Fruit fly (Drosophila melanogaster) whole organism, embryonic: ENCODE data around the gene vir-1.

Source experiments
- BEAF-32 ChIP-seq: fragments of 200-800 bp; sonication (Bioruptor generic); optimal IDR thresholded peaks from 3 replicates; lab custom pipeline; 2017; ENCODE audit warnings: missing biosample characterization, missing genetic modification characterization, mild to moderate bottlenecking, moderate library complexity, missing genetic modification reagents
- BtbVII ChIP-seq: fragments of 200-800 bp; sonication (Bioruptor generic); optimal IDR thresholded peaks from 3 replicates; lab custom pipeline; 2017; ENCODE audit warnings: missing biosample characterization, mild to moderate bottlenecking, missing genetic modification characterization
- CG10147 ChIP-seq: fragments of 200-800 bp; sonication (Bioruptor generic); optimal IDR thresholded peaks from 2 replicates; lab custom pipeline; 2019; ENCODE audit warnings: missing biosample characterization, mild to moderate bottlenecking, missing genetic modification characterization, moderate library complexity
- CG10431 ChIP-seq: fragments of 200-800 bp; sonication (Bioruptor generic); optimal IDR thresholded peaks from 3 replicates; lab custom pipeline; 2018; ENCODE audit warnings: missing biosample characterization, mild to moderate bottlenecking, missing genetic modification characterization
- CG12219 ChIP-seq: fragments of 200-800 bp; sonication (Bioruptor generic); optimal IDR thresholded peaks from 3 replicates; lab custom pipeline; 2018; ENCODE audit warnings: missing biosample characterization, mild to moderate bottlenecking, missing genetic modification characterization
- CG13894 ChIP-seq: fragments of 200-800 bp; sonication (Bioruptor generic); optimal IDR thresholded peaks from 3 replicates; lab custom pipeline; 2018; ENCODE audit warnings: missing biosample characterization, mild to moderate bottlenecking, missing genetic modification characterization, moderate library complexity
- CG1602 ChIP-seq: fragments of 200-800 bp; sonication (Bioruptor generic); optimal IDR thresholded peaks from 3 replicates; lab custom pipeline; 2016; ENCODE audit warnings: missing biosample characterization, missing genetic modification characterization
- CG17802 ChIP-seq: fragments of 200-800 bp; sonication (Bioruptor generic); optimal IDR thresholded peaks from 2 replicates; lab custom pipeline; 2018; ENCODE audit warnings: missing biosample characterization, mild to moderate bottlenecking, missing genetic modification characterization, moderate library complexity
- CG17912 ChIP-seq: fragments of 200-800 bp; sonication (Bioruptor generic); optimal IDR thresholded peaks from 2 replicates; lab custom pipeline; 2018; ENCODE audit warnings: missing biosample characterization, mild to moderate bottlenecking, missing genetic modification characterization
- CG18011 ChIP-seq: fragments of 200-800 bp; sonication (Bioruptor generic); optimal IDR thresholded peaks from 2 replicates; lab custom pipeline; 2017; ENCODE audit warnings: missing biosample characterization, missing genetic modification characterization, mild to moderate bottlenecking, moderate library complexity, missing genotype
- CG2889 ChIP-seq: fragments of 200-800 bp; sonication (Bioruptor generic); IDR thresholded peaks from 3 replicates; pipeline ENCODE4 v1.3.6; 2022; ENCODE audit warnings: missing biosample characterization, missing genetic modification characterization
- CG30403 ChIP-seq: fragments of 200-800 bp; sonication (Bioruptor generic); optimal IDR thresholded peaks from 3 replicates; lab custom pipeline; 2016; ENCODE audit warnings: missing biosample characterization, missing genetic modification characterization
- CG3163 ChIP-seq: fragments of 200-800 bp; sonication (Bioruptor generic); optimal IDR thresholded peaks from 3 replicates; lab custom pipeline; 2016; ENCODE audit warnings: missing biosample characterization, missing genetic modification characterization
- CG33557 ChIP-seq: fragments of 200-800 bp; sonication (Bioruptor generic); optimal IDR thresholded peaks from 2 replicates; lab custom pipeline; 2019; ENCODE audit warnings: missing biosample characterization, mild to moderate bottlenecking, missing genetic modification characterization, moderate library complexity
- CG3995 ChIP-seq: fragments of 200-800 bp; sonication (Bioruptor generic); optimal IDR thresholded peaks from 3 replicates; lab custom pipeline; 2016; ENCODE audit warnings: missing biosample characterization, missing genetic modification characterization
- CG42726 ChIP-seq: fragments of 200-800 bp; sonication (Bioruptor generic); IDR thresholded peaks from 2 replicates; pipeline ENCODE4 v1.3.6; 2022; ENCODE audit warnings: missing biosample characterization, missing genetic modification characterization; ENCODE audit not compliant: partially characterized antibody
- CG4404 ChIP-seq: fragments of 200-800 bp; sonication (Bioruptor generic); IDR thresholded peaks from 2 replicates; pipeline ENCODE4 v1.3.6; 2022; ENCODE audit warnings: missing biosample characterization, missing genetic modification characterization
- CG4424 ChIP-seq: fragments of 200-800 bp; sonication (Bioruptor generic); optimal IDR thresholded peaks from 3 replicates; lab custom pipeline; 2016; ENCODE audit warnings: missing biosample characterization, missing genetic modification characterization
- CG6689 ChIP-seq: fragments of 200-800 bp; sonication (Bioruptor generic); IDR thresholded peaks from 2 replicates; pipeline ENCODE4 v1.3.6; 2022; ENCODE audit warnings: missing biosample characterization, missing genetic modification characterization
- CHES-1-like ChIP-seq: fragments of 200-800 bp; sonication (Bioruptor generic); optimal IDR thresholded peaks from 2 replicates; lab custom pipeline; 2016; ENCODE audit warnings: missing biosample characterization, missing genetic modification characterization
- D19A ChIP-seq: fragments of 200-800 bp; optimal IDR thresholded peaks from 3 replicates; lab custom pipeline; 2019; ENCODE audit warnings: missing biosample characterization, mild to moderate bottlenecking, missing genetic modification characterization, moderate library complexity
- Dip3 ChIP-seq: fragments of 200-800 bp; sonication (Bioruptor generic); optimal IDR thresholded peaks from 3 replicates; lab custom pipeline; 2016; ENCODE audit warnings: missing biosample characterization, missing genetic modification characterization
- Drgx ChIP-seq: fragments of 200-800 bp; sonication (Bioruptor generic); IDR thresholded peaks from 2 replicates; pipeline ENCODE4 v1.3.6; 2022; ENCODE audit warnings: missing biosample characterization, missing genetic modification characterization
- Gug ChIP-seq: fragments of 200-800 bp; sonication (Bioruptor generic); IDR thresholded peaks from 4 replicates; pipeline ENCODE4 v1.3.6; 2022; ENCODE audit warnings: missing biosample characterization, missing genetic modification characterization
- Hey ChIP-seq: fragments of 200-800 bp; sonication (Bioruptor generic); optimal IDR thresholded peaks from 3 replicates; lab custom pipeline; 2018; ENCODE audit warnings: missing biosample characterization, mild to moderate bottlenecking, missing genetic modification characterization
- HmgZ ChIP-seq: fragments of 200-800 bp; sonication (Bioruptor generic); optimal IDR thresholded peaks from 2 replicates; lab custom pipeline; 2018; ENCODE audit warnings: missing biosample characterization, mild to moderate bottlenecking, missing genetic modification characterization
- Hmx ChIP-seq: fragments of 200-800 bp; sonication (Bioruptor generic); optimal IDR thresholded peaks from 2 replicates; lab custom pipeline; 2016; ENCODE audit warnings: missing biosample characterization, missing genetic modification characterization
- Hr3 ChIP-seq: fragments of 200-800 bp; sonication (Bioruptor generic); optimal IDR thresholded peaks from 3 replicates; lab custom pipeline; 2016; ENCODE audit warnings: missing biosample characterization, missing genetic modification characterization
- Hsf ChIP-seq: fragments of 200-800 bp; sonication (Bioruptor generic); optimal IDR thresholded peaks from 3 replicates; lab custom pipeline; 2016; ENCODE audit warnings: missing biosample characterization, missing genetic modification characterization
- Med ChIP-seq: fragments of 200-800 bp; sonication (Bioruptor generic); peaks from one replicate; lab custom pipeline; 2016; ENCODE audit warnings: missing biosample characterization, missing genetic modification characterization, mild to moderate bottlenecking, inconsistent platforms, moderate library complexity
- NC2α ChIP-seq: fragments of 200-800 bp; sonication (Bioruptor generic); optimal IDR thresholded peaks from 2 replicates; lab custom pipeline; 2016; ENCODE audit warnings: missing biosample characterization, missing genetic modification characterization
- PHDP ChIP-seq: fragments of 200-800 bp; sonication (Bioruptor generic); optimal IDR thresholded peaks from 3 replicates; lab custom pipeline; 2018; ENCODE audit warnings: missing biosample characterization, mild to moderate bottlenecking, missing genetic modification characterization, moderate library complexity
- Ravus ChIP-seq: fragments of 200-800 bp; sonication (Bioruptor generic); IDR thresholded peaks from 2 replicates; pipeline ENCODE4 v1.3.6; 2022; ENCODE audit warnings: missing biosample characterization, missing genetic modification characterization
- Side ChIP-seq: fragments of 200-800 bp; sonication (Bioruptor generic); optimal IDR thresholded peaks from 2 replicates; lab custom pipeline; 2016; ENCODE audit warnings: missing biosample characterization, missing genetic modification characterization
- Taf1 ChIP-seq: fragments of 200-800 bp; sonication (Bioruptor generic); IDR thresholded peaks from 2 replicates; pipeline ENCODE4 v1.3.6; 2022; ENCODE audit warnings: missing biosample characterization, missing genetic modification characterization
- ab ChIP-seq: fragments of 200-800 bp; sonication (Bioruptor generic); optimal IDR thresholded peaks from 2 replicates; lab custom pipeline; 2016; ENCODE audit warnings: missing biosample characterization, missing genetic modification characterization
- br ChIP-seq: fragments of >200 bp; optimal IDR thresholded peaks from 2 replicates; lab custom pipeline; 2017
- caup ChIP-seq: fragments of 200-800 bp; sonication (Bioruptor generic); optimal IDR thresholded peaks from 3 replicates; lab custom pipeline; 2017; ENCODE audit warnings: missing biosample characterization, mild to moderate bottlenecking, missing genetic modification characterization, moderate library complexity; ENCODE audit not compliant: severe bottlenecking
- cwo ChIP-seq: fragments of 200-800 bp; sonication (Bioruptor generic); optimal IDR thresholded peaks from 3 replicates; lab custom pipeline; 2017; ENCODE audit warnings: missing biosample characterization, missing genetic modification characterization, mild to moderate bottlenecking, moderate library complexity, missing genetic modification reagents
- inv ChIP-seq: fragments of 200-800 bp; sonication (Bioruptor generic); IDR thresholded peaks from 2 replicates; pipeline ENCODE4 v1.3.6; 2022; ENCODE audit warnings: missing biosample characterization, missing genetic modification characterization; ENCODE audit not compliant: partially characterized antibody
- kah ChIP-seq: fragments of 200-800 bp; sonication (Bioruptor generic); optimal IDR thresholded peaks from 2 replicates; lab custom pipeline; 2018; ENCODE audit warnings: missing biosample characterization, mild to moderate bottlenecking, missing genetic modification characterization
- lmd ChIP-seq: fragments of 200-800 bp; sonication (Bioruptor generic); IDR thresholded peaks from 2 replicates; pipeline ENCODE4 v1.3.6; 2022; ENCODE audit warnings: missing biosample characterization, missing genetic modification characterization
- mam ChIP-seq: fragments of 200-800 bp; sonication (Bioruptor generic); optimal IDR thresholded peaks from 3 replicates; lab custom pipeline; 2016; ENCODE audit warnings: missing biosample characterization, missing genetic modification characterization
- otp ChIP-seq: fragments of 200-800 bp; sonication (Bioruptor generic); IDR thresholded peaks from 3 replicates; pipeline ENCODE4, ENCODE4 v1.3.6; 2022; ENCODE audit warnings: missing biosample characterization, missing genetic modification characterization
- phol ChIP-seq: fragments of 200-800 bp; sonication (Bioruptor generic); optimal IDR thresholded peaks from 3 replicates; lab custom pipeline; 2018; ENCODE audit warnings: missing biosample characterization, mild to moderate bottlenecking, missing genetic modification characterization, moderate library complexity
- rib ChIP-seq: fragments of 200-800 bp; sonication (Bioruptor generic); IDR thresholded peaks from 2 replicates; pipeline ENCODE4 v1.3.6; 2022; ENCODE audit warnings: missing biosample characterization, missing genetic modification characterization
- sob ChIP-seq: fragments of 200-800 bp; sonication (Bioruptor generic); IDR thresholded peaks from 2 replicates; pipeline ENCODE4 v1.3.6; 2022; ENCODE audit warnings: missing biosample characterization, missing genetic modification characterization
- stwl ChIP-seq: fragments of 200-800 bp; sonication (Bioruptor generic); optimal IDR thresholded peaks from 3 replicates; lab custom pipeline; 2018; ENCODE audit warnings: missing biosample characterization, mild to moderate bottlenecking, missing genetic modification characterization, moderate library complexity
- tll ChIP-seq, 2 experiments: fragments of 200-800 bp in 1 of 2; fragments of >200 bp in 1 of 2; sonication (Bioruptor generic) in 1 of 2; optimal IDR thresholded peaks; 2 replicates each; lab custom pipeline; 2017 to 2019; ENCODE audit warnings: missing biosample characterization in 2 of 2, missing genetic modification characterization in 2 of 2, mild to moderate bottlenecking in 1 of 2, moderate library complexity in 1 of 2
- usp ChIP-seq: fragments of >200 bp; optimal IDR thresholded peaks from 2 replicates; lab custom pipeline; 2017; ENCODE audit warnings: missing biosample characterization, missing genetic modification characterization
- vfl ChIP-seq: fragments of 200-800 bp; sonication (Bioruptor generic); optimal IDR thresholded peaks from 2 replicates; lab custom pipeline; 2016; ENCODE audit warnings: missing biosample characterization, missing genetic modification characterization

vir-1 gene

dm6 chr2L:12427487-12428101 is 4.4 kb upstream of the vir-1 start, which contains the start of the genes CG5446 and Trm1 (continued):
- TF ChIP-seq CG18011: no peak
- TF ChIP-seq CG6689: peak; percentile 73
- no peak for TF ChIP-seq Hsf (GFP tag; lab: Kevin White, UChicago)
- peak; percentile 72 for TF ChIP-seq Med (GFP tag; lab: Kevin White, UChicago)
- TF ChIP-seq CG4424 (GFP tag; lab: Kevin White, UChicago): peak; percentile 67
- peak; percentile 16 for TF ChIP-seq BEAF-32 (GFP tag; lab: Kevin White, UChicago)
- TF ChIP-seq sob (GFP tag; lab: Robert Waterston, UW): peak; percentile 73
- TF ChIP-seq rib (GFP tag; lab: Robert Waterston, UW): no peak
- no peak for TF ChIP-seq HmgZ (tag; lab: Kevin White, UChicago)
- TF ChIP-seq CHES-1-like (GFP tag; lab: Kevin White, UChicago): no peak
- peak; percentile 64 for TF ChIP-seq CG10147 (GFP tag; lab: Kevin White, UChicago)
- TF ChIP-seq Side (GFP tag; lab: Kevin White, UChicago): no peak
- no peak for TF ChIP-seq Hey (tag; lab: Kevin White, UChicago)
- no peak for TF ChIP-seq CG2889
- peak; percentile 24 for TF ChIP-seq stwl (tag; lab: Kevin White, UChicago)
- no peak for TF ChIP-seq CG12219 (GFP tag; lab: Kevin White, UChicago)
- TF ChIP-seq CG30403 (GFP tag; lab: Kevin White, UChicago): peak; percentile 76
- peak; percentile 64 for TF ChIP-seq CG1602 (GFP tag; lab: Kevin White, UChicago)
- TF ChIP-seq lmd (GFP tag; lab: Robert Waterston, UW): peak; percentile 7; the same call in 1 of the 2 replicates
- peak; percentile 67 for TF ChIP-seq caup (GFP tag; lab: Kevin White, UChicago)
- TF ChIP-seq CG17802: no peak
- no peak for TF ChIP-seq CG3995 (GFP tag; lab: Kevin White, UChicago)
- TF ChIP-seq CG13894 (tag; lab: Kevin White, UChicago): peak; percentile 47
- TF ChIP-seq Dip3 (GFP tag; lab: Kevin White, UChicago): no peak
- TF ChIP-seq Hr3: peak; percentile 80
- TF ChIP-seq inv (GFP tag; lab: Robert Waterston, UW): no peak
- no peak for TF ChIP-seq tll (GFP tag; optimal IDR thresholded peaks at IDR 0.05; lab: Kevin White, UChicago)
- peak; percentile 55 for TF ChIP-seq cwo (GFP tag; lab: Kevin White, UChicago)
- 0 out of 2 replicates have a peak, but pooled peaks have one; percentile 28 for TF ChIP-seq CG4404 (GFP tag; lab: Robert Waterston, UW)
- TF ChIP-seq ab (GFP tag; lab: Kevin White, UChicago): no peak
- no peak for TF ChIP-seq Ravus (GFP tag; lab: Robert Waterston, UW)
- peak; percentile 33; the same call in 1 of the 2 replicates for TF ChIP-seq Drgx (GFP tag; lab: Robert Waterston, UW)
- peak; percentile 77 for TF ChIP-seq PHDP
- no peak for TF ChIP-seq br (lab: Kevin White, UChicago)
- peak; percentile 80 for TF ChIP-seq phol (tag; lab: Kevin White, UChicago)
- no peak for TF ChIP-seq CG42726 (GFP tag; lab: Robert Waterston, UW)
- no peak for TF ChIP-seq Gug (GFP tag; lab: Robert Waterston, UW)
- TF ChIP-seq CG3163 (GFP tag; lab: Kevin White, UChicago): no peak
- TF ChIP-seq vfl (GFP tag; lab: Kevin White, UChicago): no peak
- no peak for TF ChIP-seq kah (GFP tag; lab: Kevin White, UChicago)
- TF ChIP-seq CG17912 (GFP tag; lab: Kevin White, UChicago): no peak
- peak; percentile 67 for TF ChIP-seq CG33557 (GFP tag; lab: Kevin White, UChicago)
- TF ChIP-seq NC2α (GFP tag; lab: Kevin White, UChicago): no peak
- peak; percentile 40 for TF ChIP-seq CG10431 (GFP tag; lab: Kevin White, UChicago)
- TF ChIP-seq usp: no peak
- TF ChIP-seq D19A: peak; percentile 78
- no peak for TF ChIP-seq otp
- TF ChIP-seq BtbVII (GFP tag; lab: Kevin White, UChicago): peak; percentile 73
- TF ChIP-seq Taf1: no peak
- no peak for TF ChIP-seq Hmx
- TF ChIP-seq mam: peak; percentile 8
